Worm (Caenorhabditis elegans) whole organism, L4/young adult: ENCODE measurements around the gene glb-34.

Experiments used
- W03F9.2 ChIP-seq: fragments of 150-350 bp; optimal IDR thresholded peaks from 2 replicates; lab custom pipeline; 2014; ENCODE audit warnings: missing biosample characterization, missing genetic modification characterization
- dao-5 ChIP-seq: sonication (generic microtip); optimal IDR thresholded peaks from 2 replicates; lab custom pipeline; 2016; ENCODE audit warnings: missing genotype, missing genetic modification characterization, moderate library complexity, missing compliant biosample characterization
- him-1 ChIP-seq: sonication (generic microtip); optimal IDR thresholded peaks from 2 replicates; lab custom pipeline; 2016; ENCODE audit warnings: missing genotype, missing genetic modification reagents, missing genetic modification characterization, missing compliant biosample characterization

The glb-34 gene

DNA sequence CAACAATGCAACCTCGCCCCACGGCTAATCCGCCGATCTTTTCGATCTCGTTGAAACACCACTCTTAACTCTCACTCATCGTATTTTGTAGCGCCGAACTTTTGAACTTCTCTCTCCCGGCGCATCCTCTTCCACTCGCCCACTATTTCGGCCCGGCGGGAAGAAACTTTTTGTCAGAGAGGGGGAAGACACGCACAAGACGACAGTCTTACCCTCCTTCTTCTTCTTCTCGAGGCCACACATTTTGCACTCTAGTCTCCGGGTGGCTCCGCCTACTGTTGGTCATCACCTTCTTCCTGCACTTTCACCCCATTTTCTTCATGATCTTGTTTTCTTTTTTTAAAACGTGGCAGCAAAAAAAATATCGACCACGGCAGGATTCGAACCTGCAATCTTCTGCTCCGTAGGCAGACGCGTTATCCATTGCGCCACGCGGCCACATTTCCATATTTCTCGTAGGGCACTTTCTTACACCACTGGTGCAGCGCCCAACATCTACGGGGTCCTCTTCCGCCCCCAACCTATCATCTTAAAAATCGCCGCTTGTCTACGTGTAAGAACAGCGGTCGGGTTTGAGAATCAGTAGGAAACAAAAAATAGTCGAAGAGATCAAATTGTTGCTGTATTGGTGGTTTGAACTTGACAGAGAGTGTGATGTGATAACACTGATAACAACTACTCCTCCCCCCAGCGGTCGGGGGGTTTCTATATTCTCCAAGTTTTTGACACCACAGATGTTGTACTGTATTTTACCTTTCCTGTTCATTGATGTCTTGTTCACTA lies 38.6 kb upstream of the glb-34 start:
- TF ChIP-seq dao-5 (tag; lab: Kevin White, UChicago), result peak; percentile 5
- TF ChIP-seq W03F9.2 (tag; lab: Kevin White, UChicago), result no peak

ce11 chrIV:14609774-14610173 lies 37.3 kb upstream of the glb-34 start:
- TF ChIP-seq dao-5 (tag; lab: Kevin White, UChicago) (no peak), him-1 (tag; lab: Kevin White, UChicago) (no peak), W03F9.2 (tag; lab: Kevin White, UChicago) (no peak)

- TF ChIP-seq him-1 (tag; lab: Kevin White, UChicago), result no peak
- TF ChIP-seq W03F9.2 (tag; lab: Kevin White, UChicago), result no peak
- no peak for TF ChIP-seq dao-5 (tag; lab: Kevin White, UChicago)
These were observed 36.1 kb upstream of the glb-34 start for ce11 chrIV:14608605-14609004.

DNA sequence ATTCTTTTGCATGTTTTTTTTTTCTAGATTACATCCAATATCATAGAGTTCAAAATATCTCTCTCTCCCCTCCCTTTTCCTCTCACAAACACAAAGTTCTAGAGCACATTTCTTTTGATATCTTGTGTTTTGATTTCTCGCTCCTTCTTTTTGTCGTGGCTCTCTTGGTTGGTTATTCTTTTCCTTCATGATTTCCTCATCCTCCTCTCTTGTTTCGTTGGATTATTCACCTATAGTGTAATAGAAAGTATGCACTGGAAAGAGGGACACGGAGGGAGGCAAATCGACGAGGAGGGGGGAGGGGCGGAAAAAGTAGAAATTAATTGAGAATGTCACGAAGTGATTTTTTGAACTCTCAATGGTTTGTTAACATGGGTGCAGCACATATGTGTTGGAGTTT lies 34.0 kb upstream of the glb-34 start:
- TF ChIP-seq W03F9.2 (tag; lab: Kevin White, UChicago) (no peak), dao-5 (tag; lab: Kevin White, UChicago) (no peak), him-1 (tag; lab: Kevin White, UChicago) (no peak)

ce11 chrIV:14605143-14605542 lies 32.6 kb upstream of the glb-34 start:
- TF ChIP-seq dao-5 (tag; lab: Kevin White, UChicago) (no peak), W03F9.2 (tag; lab: Kevin White, UChicago) (no peak), him-1 (tag; lab: Kevin White, UChicago) (no peak)

ce11 chrIV:14603022-14603421 lies 30.5 kb upstream of the glb-34 start:
- no peak for TF ChIP-seq him-1 (tag; lab: Kevin White, UChicago)
- TF ChIP-seq W03F9.2 (tag; lab: Kevin White, UChicago), result no peak
- TF ChIP-seq dao-5 (tag; lab: Kevin White, UChicago), result no peak

DNA sequence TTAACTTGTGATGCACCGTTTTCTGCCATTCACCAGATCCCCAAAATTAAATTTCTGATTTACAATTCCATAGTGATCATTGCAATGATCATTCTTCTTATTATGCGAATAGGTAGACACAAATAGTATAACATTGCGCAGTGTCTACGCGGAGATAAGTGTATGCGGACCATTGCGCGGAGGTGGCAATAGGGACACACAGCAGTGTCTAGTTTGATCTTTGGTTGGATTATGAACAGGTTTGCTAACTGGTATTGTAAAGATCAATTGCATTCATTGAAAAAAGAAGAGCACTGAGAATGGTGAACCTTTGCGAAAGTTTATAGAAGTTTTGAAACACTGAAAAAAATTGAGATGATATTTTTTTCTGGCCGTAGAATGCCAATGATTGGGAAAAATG lies 26.8 kb upstream of the glb-34 start:
- TF ChIP-seq him-1 (tag; lab: Kevin White, UChicago), result no peak
- TF ChIP-seq dao-5 (tag; lab: Kevin White, UChicago), result no peak
- TF ChIP-seq W03F9.2 (tag; lab: Kevin White, UChicago), result no peak

DNA sequence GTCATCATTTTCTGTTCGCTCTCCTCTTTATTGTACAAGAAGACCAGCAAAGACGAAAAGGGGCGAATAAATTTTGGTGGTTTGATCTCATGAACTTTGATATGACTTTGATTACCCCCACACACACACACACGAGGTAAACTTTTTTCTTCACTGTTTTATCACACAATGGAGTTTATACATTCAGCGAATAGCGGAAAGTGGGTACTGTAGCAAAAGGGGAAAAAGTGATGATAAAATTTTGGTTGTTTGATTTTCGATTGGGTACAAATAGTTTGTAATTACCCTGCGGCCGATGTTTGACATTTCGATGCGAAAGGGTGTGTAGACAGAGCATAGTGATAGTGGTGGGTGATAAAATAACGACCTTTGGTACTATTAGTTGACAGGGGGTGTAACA lies 21.7 kb upstream of the glb-34 start:
- TF ChIP-seq dao-5 (tag; lab: Kevin White, UChicago) (no peak), W03F9.2 (tag; lab: Kevin White, UChicago) (peak; percentile 64), him-1 (tag; lab: Kevin White, UChicago) (no peak)

- no peak for TF ChIP-seq dao-5 (tag; lab: Kevin White, UChicago)
- TF ChIP-seq him-1 (tag; lab: Kevin White, UChicago), result no peak
- no peak for TF ChIP-seq W03F9.2 (tag; lab: Kevin White, UChicago)
These were observed 15.1 kb upstream of the glb-34 start for ce11 chrIV:14587589-14587988.

ce11 chrIV:14586759-14587158 lies 14.3 kb upstream of the glb-34 start:
- no peak for TF ChIP-seq dao-5 (tag; lab: Kevin White, UChicago)
- no peak for TF ChIP-seq W03F9.2 (tag; lab: Kevin White, UChicago)
- TF ChIP-seq him-1 (tag; lab: Kevin White, UChicago), result no peak

DNA sequence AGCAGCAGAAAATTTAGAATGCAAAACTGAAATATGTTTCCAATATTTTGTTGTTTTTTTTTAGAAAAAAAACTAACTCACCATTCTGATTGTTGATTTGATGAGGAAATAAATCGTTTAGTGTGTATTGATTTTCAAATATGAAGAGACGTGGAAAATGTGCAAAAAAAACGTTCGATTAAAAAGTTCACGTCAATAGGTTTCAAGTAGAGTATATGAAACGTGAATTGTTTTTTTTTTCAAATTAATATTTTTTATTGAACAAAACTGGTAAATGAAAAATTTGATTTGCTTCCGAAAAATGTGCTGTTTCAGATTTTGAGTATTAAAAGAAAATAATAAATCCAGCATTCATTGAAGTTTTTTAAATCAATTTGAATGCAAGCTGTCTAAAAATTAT lies 8.4 kb upstream of the glb-34 start, which contains the start of gene irld-18:
irld-18 (minus strand) TSS at position 101 of the 400 bp plus-strand sequence.
- TF ChIP-seq W03F9.2 (tag; lab: Kevin White, UChicago) (no peak), dao-5 (tag; lab: Kevin White, UChicago) (no peak), him-1 (tag; lab: Kevin White, UChicago) (no peak)

ce11 chrIV:14578650-14579193 lies 6.2 kb upstream of the glb-34 start, which contains the start of gene Y57G11B.8:
Gene Y57G11B.8, minus strand, starts transcription at chrIV:14578700.
- TF ChIP-seq him-1 (tag; lab: Kevin White, UChicago) (no peak), W03F9.2 (tag; lab: Kevin White, UChicago) (no peak), dao-5 (tag; lab: Kevin White, UChicago) (no peak)

- TF ChIP-seq him-1 (tag; lab: Kevin White, UChicago) (no peak), W03F9.2 (tag; lab: Kevin White, UChicago) (no peak), dao-5 (tag; lab: Kevin White, UChicago) (no peak)
These were observed 4.0 kb upstream of the glb-34 start for ce11 chrIV:14576471-14576870.
